Fruit fly (Drosophila melanogaster): ENCODE measurements around the gene Tfb4.

DNA sequence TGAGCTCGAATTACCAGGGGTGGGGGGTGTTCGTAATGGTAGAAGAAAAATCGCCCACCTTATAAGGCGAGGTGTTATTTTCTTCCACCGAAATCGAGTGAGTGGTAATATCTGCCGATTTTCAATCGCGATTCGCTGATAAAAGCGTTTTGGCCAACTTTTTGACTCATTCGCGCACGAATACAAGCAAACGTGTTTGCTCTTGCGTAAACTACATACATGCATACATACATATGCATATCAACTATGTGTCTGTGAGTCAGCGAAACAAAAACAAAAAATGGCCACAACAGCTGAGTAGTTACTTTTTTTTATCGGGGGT, 6.8 kb upstream of the Tfb4 start:
- no peak for TF ChIP-seq CG8478 (optimal IDR thresholded peaks at IDR 0.05)
- no peak for TF ChIP-seq CTCF (optimal IDR thresholded peaks at IDR 0.05)

Data from S2 (cell line).